Fruit fly (Drosophila melanogaster) Kc167 (cell line): ENCODE measurements around the gene CG3032.

ENCODE experiments used
- Myc ChIP-seq: fragments of >200 bp; optimal IDR thresholded peaks from 2 replicates; lab custom pipeline; 2017; ENCODE audit warnings: missing external identifiers
- Sin3A ChIP-seq: fragments of >200 bp; optimal IDR thresholded peaks from 2 replicates; lab custom pipeline; 2018; ENCODE audit warnings: missing external identifiers
- h ChIP-seq: fragments of >200 bp; optimal IDR thresholded peaks from 3 replicates; lab custom pipeline; 2018; ENCODE audit warnings: missing external identifiers
- insv ChIP-seq: fragments of >200 bp; optimal IDR thresholded peaks from 3 replicates; lab custom pipeline; 2018; ENCODE audit warnings: missing external identifiers
- psq ChIP-seq: fragments of >200 bp; optimal IDR thresholded peaks from 2 replicates; lab custom pipeline; 2017; ENCODE audit warnings: missing external identifiers
- ttk ChIP-seq: sonication (Bioruptor generic); optimal IDR thresholded peaks from 2 replicates; lab custom pipeline; 2017; ENCODE audit warnings: missing external identifiers

dm6 chrX:7000444-7001134, 13.1 kb downstream of the CG3032 start:
- TF ChIP-seq ttk (lab: Kevin White, UChicago) = no peak
- TF ChIP-seq insv (lab: Kevin White, UChicago) = no peak
- no peak for TF ChIP-seq psq (lab: Kevin White, UChicago)
- TF ChIP-seq Myc = no peak
- TF ChIP-seq h (lab: Kevin White, UChicago) = no peak
- no peak for TF ChIP-seq Sin3A (lab: Kevin White, UChicago)
